Fruit fly (Drosophila melanogaster) whole organism, embryonic: ENCODE results near the gene Pif1B.

Source experiments
- BEAF-32 ChIP-seq: fragments of 200-800 bp; sonication (Bioruptor generic); optimal IDR thresholded peaks from 3 replicates; lab custom pipeline; 2017; ENCODE audit warnings: missing biosample characterization, missing genetic modification characterization, mild to moderate bottlenecking, moderate library complexity, missing genetic modification reagents
- Blimp-1 ChIP-seq: fragments of 200-800 bp; sonication (Bioruptor generic); optimal IDR thresholded peaks from 3 replicates; lab custom pipeline; 2018; ENCODE audit warnings: missing biosample characterization, missing genetic modification characterization, mild to moderate bottlenecking, moderate library complexity, missing genetic modification reagents
- CG10959 ChIP-seq: fragments of 200-800 bp; sonication (Bioruptor generic); IDR thresholded peaks from 2 replicates; pipeline ENCODE4 v1.3.6; 2022; ENCODE audit warnings: missing biosample characterization, missing genetic modification characterization
- CG11247 ChIP-seq: fragments of 200-800 bp; sonication (Bioruptor generic); IDR thresholded peaks from 2 replicates; pipeline ENCODE4 v1.3.6; 2022; ENCODE audit warnings: missing biosample characterization, missing genetic modification characterization
- CG11695 ChIP-seq: fragments of 200-800 bp; sonication (Bioruptor generic); IDR thresholded peaks from 3 replicates; pipeline ENCODE4 v1.3.6; 2022; ENCODE audit warnings: missing biosample characterization, missing genetic modification characterization
- CG15514 ChIP-seq: fragments of 200-800 bp; sonication (Bioruptor generic); optimal IDR thresholded peaks from 3 replicates; lab custom pipeline; 2017; ENCODE audit warnings: missing biosample characterization, missing genetic modification characterization, mild to moderate bottlenecking, moderate library complexity, missing genetic modification reagents
- CG18599 ChIP-seq: fragments of 200-800 bp; sonication (Bioruptor generic); optimal IDR thresholded peaks from 3 replicates; lab custom pipeline; 2017; ENCODE audit warnings: missing biosample characterization, missing genetic modification characterization, mild to moderate bottlenecking, moderate library complexity, missing genetic modification reagents
- CG42726 ChIP-seq: fragments of 200-800 bp; sonication (Bioruptor generic); IDR thresholded peaks from 2 replicates; pipeline ENCODE4 v1.3.6; 2022; ENCODE audit warnings: missing biosample characterization, missing genetic modification characterization; ENCODE audit not compliant: partially characterized antibody
- CG6683 ChIP-seq: fragments of 200-800 bp; sonication (Bioruptor generic); optimal IDR thresholded peaks from 2 replicates; lab custom pipeline; 2017; ENCODE audit warnings: missing biosample characterization, mild to moderate bottlenecking, missing genetic modification characterization, missing genetic modification reagents
- CG8765 ChIP-seq: fragments of 200-800 bp; sonication (Bioruptor generic); IDR thresholded peaks from 2 replicates; pipeline ENCODE4 v1.3.6; 2022; ENCODE audit warnings: missing biosample characterization, missing genetic modification characterization
- CG9727 ChIP-seq: fragments of 200-800 bp; sonication (Bioruptor generic); optimal IDR thresholded peaks from 3 replicates; lab custom pipeline; 2017; ENCODE audit warnings: missing biosample characterization, mild to moderate bottlenecking, missing genetic modification characterization
- Dek ChIP-seq: fragments of 200-800 bp; sonication (Bioruptor generic); optimal IDR thresholded peaks from 3 replicates; lab custom pipeline; 2019; ENCODE audit warnings: missing biosample characterization, mild to moderate bottlenecking, missing genetic modification characterization, moderate library complexity
- Dref ChIP-seq: fragments of 200-800 bp; sonication (Bioruptor generic); IDR thresholded peaks from 2 replicates; pipeline ENCODE4 v1.3.6; 2022; ENCODE audit warnings: missing biosample characterization, missing genetic modification characterization
- ERR ChIP-seq: fragments of 200-800 bp; sonication (Bioruptor generic); optimal IDR thresholded peaks from 2 replicates; lab custom pipeline; 2016; ENCODE audit warnings: missing biosample characterization, missing genetic modification characterization
- Jarid2 ChIP-seq: fragments of 200-800 bp; sonication (Bioruptor generic); optimal IDR thresholded peaks from 3 replicates; lab custom pipeline; 2017; ENCODE audit warnings: mild to moderate bottlenecking, missing biosample characterization, missing genetic modification reagents, missing genetic modification characterization
- Meics ChIP-seq: fragments of 200-800 bp; sonication (Bioruptor generic); optimal IDR thresholded peaks from 2 replicates; lab custom pipeline; 2017; ENCODE audit warnings: missing biosample characterization, mild to moderate bottlenecking, missing genetic modification characterization
- NK7.1 ChIP-seq: fragments of 200-800 bp; sonication (Bioruptor generic); optimal IDR thresholded peaks from 3 replicates; lab custom pipeline; 2016; ENCODE audit warnings: missing biosample characterization, missing genetic modification characterization
- Oaz ChIP-seq: fragments of 200-800 bp; sonication (Bioruptor generic); IDR thresholded peaks from 2 replicates; pipeline ENCODE4 v1.3.6; 2022; ENCODE audit warnings: missing biosample characterization, missing genetic modification characterization
- Sin3A ChIP-seq: fragments of >200 bp; optimal IDR thresholded peaks from 2 replicates; lab custom pipeline; 2018
- TFAM ChIP-seq: fragments of 200-800 bp; sonication (Bioruptor generic); optimal IDR thresholded peaks from 2 replicates; lab custom pipeline; 2017; ENCODE audit warnings: missing biosample characterization, missing genetic modification characterization, inconsistent platforms
- Usf ChIP-seq: fragments of 200-800 bp; sonication (Bioruptor generic); optimal IDR thresholded peaks from 2 replicates; lab custom pipeline; 2017; ENCODE audit warnings: missing genotype, missing biosample characterization, missing genetic modification characterization
- Xbp1 ChIP-seq: fragments of 200-800 bp; sonication (Bioruptor generic); optimal IDR thresholded peaks from 3 replicates; lab custom pipeline; 2016; ENCODE audit warnings: missing biosample characterization, mild to moderate bottlenecking, missing genetic modification characterization
- Xrp1 ChIP-seq: fragments of 200-800 bp; sonication (Bioruptor generic); IDR thresholded peaks from 2 replicates; pipeline ENCODE4 v1.3.6; 2022; ENCODE audit warnings: missing biosample characterization, missing genetic modification characterization
- ash1 ChIP-seq: fragments of 200-800 bp; sonication (Bioruptor generic); optimal IDR thresholded peaks from 2 replicates; lab custom pipeline; 2018; ENCODE audit warnings: missing biosample characterization, mild to moderate bottlenecking, missing genetic modification characterization
- bab2 ChIP-seq: fragments of 200-800 bp; sonication (Bioruptor generic); optimal IDR thresholded peaks from 2 replicates; lab custom pipeline; 2016; ENCODE audit warnings: missing biosample characterization, missing genetic modification characterization
- bigmax ChIP-seq: fragments of 200-800 bp; sonication (Bioruptor generic); optimal IDR thresholded peaks from 2 replicates; lab custom pipeline; 2018; ENCODE audit warnings: missing biosample characterization, mild to moderate bottlenecking, missing genetic modification characterization
- cwo ChIP-seq: fragments of 200-800 bp; sonication (Bioruptor generic); optimal IDR thresholded peaks from 3 replicates; lab custom pipeline; 2017; ENCODE audit warnings: missing biosample characterization, missing genetic modification characterization, mild to moderate bottlenecking, moderate library complexity, missing genetic modification reagents
- dati ChIP-seq: fragments of 200-800 bp; sonication (Bioruptor generic); IDR thresholded peaks from 2 replicates; pipeline ENCODE4 v1.3.6; 2022; ENCODE audit warnings: missing biosample characterization, missing genetic modification characterization
- esg ChIP-seq: fragments of 200-800 bp; sonication (Bioruptor generic); conservative IDR thresholded peaks from 2 replicates; pipeline ENCODE4 v1.3.6; 2022; ENCODE audit warnings: missing biosample characterization, missing genetic modification characterization
- eve ChIP-seq, 2 experiments: fragments of >200 bp; optimal IDR thresholded peaks; 2 replicates each; lab custom pipeline; 2017; ENCODE audit warnings: missing biosample characterization in 2 of 2, missing genetic modification characterization in 2 of 2
- fd3F ChIP-seq: fragments of 200-800 bp; sonication (Bioruptor generic); optimal IDR thresholded peaks from 2 replicates; lab custom pipeline; 2018; ENCODE audit warnings: missing biosample characterization, mild to moderate bottlenecking, missing genetic modification characterization, moderate library complexity
- grn ChIP-seq: fragments of 200-800 bp; sonication (Bioruptor generic); optimal IDR thresholded peaks from 3 replicates; lab custom pipeline; 2017; ENCODE audit warnings: missing biosample characterization, missing genetic modification characterization
- hkb ChIP-seq, 2 experiments: fragments of 200-800 bp in 1 of 2; fragments of >200 bp in 1 of 2; sonication (Bioruptor generic) in 1 of 2; IDR thresholded peaks in 1 of 2; optimal IDR thresholded peaks in 1 of 2; 2 replicates each; pipeline versions ENCODE4 v1.3.6 to Lab custom; 2017 to 2022; ENCODE audit warnings: missing biosample characterization in 1 of 2, missing genetic modification characterization in 1 of 2
- inv ChIP-seq: fragments of 200-800 bp; sonication (Bioruptor generic); IDR thresholded peaks from 2 replicates; pipeline ENCODE4 v1.3.6; 2022; ENCODE audit warnings: missing biosample characterization, missing genetic modification characterization; ENCODE audit not compliant: partially characterized antibody
- nau ChIP-seq: fragments of 200-800 bp; sonication (Bioruptor generic); optimal IDR thresholded peaks from 3 replicates; lab custom pipeline; 2017; ENCODE audit warnings: missing biosample characterization, mild to moderate bottlenecking, missing genetic modification characterization, missing genetic modification reagents
- prd ChIP-seq, 3 experiments: fragments of >200 bp in 2 of 3; fragments of 200-800 bp in 1 of 3; sonication (Bioruptor generic) in 1 of 3; optimal IDR thresholded peaks in 2 of 3; IDR thresholded peaks in 1 of 3; 2 replicates in 2 of 3; 3 replicates in 1 of 3; pipeline versions ENCODE4 v1.3.6 to Lab custom; 2017 to 2022; ENCODE audit warnings: missing biosample characterization in 1 of 3, missing genetic modification characterization in 1 of 3
- row ChIP-seq: fragments of 200-800 bp; sonication (Bioruptor generic); IDR thresholded peaks from 3 replicates; pipeline ENCODE4 v1.3.6; 2022; ENCODE audit warnings: missing biosample characterization, missing genetic modification characterization
- slbo ChIP-seq: fragments of 200-800 bp; sonication (Bioruptor generic); IDR thresholded peaks from 2 replicates; pipeline ENCODE4 v1.3.6; 2022; ENCODE audit warnings: missing biosample characterization, missing genetic modification characterization
- stwl ChIP-seq: fragments of 200-800 bp; sonication (Bioruptor generic); optimal IDR thresholded peaks from 3 replicates; lab custom pipeline; 2018; ENCODE audit warnings: missing biosample characterization, mild to moderate bottlenecking, missing genetic modification characterization, moderate library complexity
- sug ChIP-seq: fragments of 200-800 bp; optimal IDR thresholded peaks from 2 replicates; lab custom pipeline; 2019; ENCODE audit warnings: missing biosample characterization, mild to moderate bottlenecking, missing genetic modification characterization, moderate library complexity
- tgo ChIP-seq: fragments of 200-800 bp; sonication (Bioruptor generic); IDR thresholded peaks from 3 replicates; pipeline ENCODE4 v1.3.6; 2022; ENCODE audit warnings: missing biosample characterization, missing genetic modification characterization
- unpg ChIP-seq: fragments of 200-800 bp; sonication (Bioruptor generic); optimal IDR thresholded peaks from 3 replicates; lab custom pipeline; 2018; ENCODE audit warnings: missing biosample characterization, mild to moderate bottlenecking, missing genetic modification characterization, moderate library complexity
- zen2 ChIP-seq: fragments of 200-800 bp; sonication (Bioruptor generic); IDR thresholded peaks from 3 replicates; pipeline ENCODE4 v1.3.6; 2022; ENCODE audit warnings: missing biosample characterization, missing genetic modification characterization; ENCODE audit not compliant: partially characterized antibody

Pif1B gene

DNA sequence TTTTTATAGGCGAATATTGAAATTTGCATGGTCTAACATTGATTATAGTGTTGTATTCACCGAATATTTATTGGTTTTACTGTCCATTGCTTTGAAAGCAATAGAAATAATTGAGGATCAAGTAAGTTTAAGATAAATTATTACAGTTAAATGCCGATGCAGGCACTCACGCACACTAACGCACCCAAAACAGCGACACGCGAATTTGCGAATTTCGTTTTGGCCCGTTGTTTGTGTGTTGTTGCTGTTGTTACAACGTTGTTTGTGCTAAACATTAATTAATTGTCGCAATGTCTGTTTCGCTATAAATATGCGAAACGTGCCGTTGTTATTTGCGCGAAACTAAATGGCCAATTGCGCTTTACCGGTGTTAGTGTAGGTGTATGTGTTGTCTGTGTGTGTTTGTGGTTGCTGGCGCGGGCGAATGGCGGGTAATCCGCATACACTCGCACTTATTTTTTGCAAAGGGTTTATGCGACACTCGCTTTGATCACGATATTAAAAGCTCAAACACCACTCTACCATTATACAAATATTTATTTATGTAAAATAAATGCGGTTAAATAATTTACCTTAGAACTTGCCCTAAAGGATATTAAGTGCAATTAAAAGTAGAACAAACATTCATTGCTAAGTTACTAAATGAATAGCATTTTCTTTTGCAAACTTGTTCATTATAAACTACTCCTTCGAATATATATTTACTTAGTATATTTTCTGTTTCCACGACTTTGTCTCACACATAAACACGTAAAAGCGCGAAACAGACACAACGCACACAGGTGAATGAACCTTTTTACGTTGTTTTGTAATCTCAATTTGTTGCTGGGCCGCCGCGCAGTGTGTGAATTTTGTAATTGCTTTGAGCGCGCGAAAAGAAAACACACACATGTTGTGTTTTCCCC lies 52.9 kb downstream of the Pif1B start (continued):
- TF ChIP-seq cwo, result peak; percentile 14
- TF ChIP-seq Meics (GFP tag; lab: Kevin White, UChicago), result no peak

DNA sequence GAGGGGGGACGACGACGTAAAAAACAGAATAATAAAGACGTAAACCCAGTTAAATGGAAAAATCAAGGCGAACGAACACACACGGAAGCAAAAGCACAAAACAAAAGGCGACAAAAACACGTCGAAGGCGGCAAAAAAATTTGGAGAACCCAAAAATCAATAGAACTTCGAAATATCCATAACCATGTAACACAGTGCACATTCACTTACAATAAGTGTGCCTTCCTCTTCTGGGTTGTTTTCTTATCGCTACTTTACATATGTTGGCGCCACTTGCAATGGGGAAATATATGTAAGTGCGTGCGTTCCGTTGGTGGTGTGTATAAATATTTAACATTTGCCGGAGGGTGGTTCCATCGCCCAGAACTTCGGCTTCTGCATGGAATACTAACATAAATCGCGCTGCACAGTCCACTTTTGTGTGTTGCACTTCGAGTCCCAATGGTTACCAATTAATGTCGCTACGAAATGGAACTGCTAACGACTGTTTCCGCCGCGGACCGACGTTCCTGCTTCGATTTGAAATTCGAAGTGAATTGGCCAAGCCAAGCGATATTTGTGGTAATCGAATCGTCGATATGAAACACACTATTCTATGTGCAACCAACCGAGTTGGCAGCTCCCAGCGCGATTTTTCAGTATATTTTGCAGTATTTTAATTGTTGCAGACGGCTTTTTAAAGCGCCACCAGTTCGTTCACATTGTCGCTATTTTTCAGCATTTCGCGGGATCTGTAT lies 53.7 kb downstream of the Pif1B start, which contains the start of the genes CG9801 and Nasp:
CG9801 (minus strand) TSS at position 542 of the 737 bp plus-strand sequence.
Nasp (plus strand) TSS at position 665 of the 737 bp plus-strand sequence.
- TF ChIP-seq fd3F (GFP tag; lab: Kevin White, UChicago) (peak; percentile 24), ERR (GFP tag; lab: Kevin White, UChicago) (peak; percentile 7), Jarid2 (GFP tag; lab: Kevin White, UChicago) (peak; percentile 81), sug (no peak), row (GFP tag; lab: Robert Waterston, UW) (peak; percentile 51), zen2 (0 out of 3 replicates have a peak, but pooled peaks have one; percentile 6), bigmax (GFP tag; lab: Kevin White, UChicago) (no peak), Dek (tag; lab: Kevin White, UChicago) (peak; percentile 8), nau (GFP tag; lab: Kevin White, UChicago) (peak; percentile 4), Oaz (GFP tag; lab: Robert Waterston, UW) (no peak), CG18599 (GFP tag; lab: Kevin White, UChicago) (peak; percentile 13), eve (GFP tag; optimal IDR thresholded peaks at IDR 0.05; lab: Kevin White, UChicago) (peak in 1 of 2 experiments; percentile 26), stwl (tag; lab: Kevin White, UChicago) (peak; percentile 99), CG42726 (GFP tag; lab: Robert Waterston, UW) (peak; percentile 54; the same call in 1 of the 2 replicates), hkb (optimal IDR thresholded peaks at IDR 0.05; lab: Kevin White, UChicago) (no peak), hkb (GFP tag; IDR thresholded peaks at IDR 0.05; lab: Robert Waterston, UW) (peak; percentile 24; the same call in 1 of the 2 replicates), CG11247 (peak; percentile 45; the same call in 1 of the 2 replicates), bab2 (no peak), prd (optimal IDR thresholded peaks at IDR 0.05; lab: Kevin White, UChicago) (no peak), prd (GFP tag; IDR thresholded peaks at IDR 0.05; lab: Robert Waterston, UW) (peak; percentile 22; the same call in 1 of the 3 replicates), ash1 (GFP tag; lab: Kevin White, UChicago) (no peak), CG9727 (peak; percentile 1), CG11695 (GFP tag; lab: Robert Waterston, UW) (no peak), Xrp1 (GFP tag; lab: Robert Waterston, UW) (peak; percentile 24; the same call in 1 of the 2 replicates), inv (GFP tag; lab: Robert Waterston, UW) (peak; percentile 64), unpg (no peak), grn (no peak), CG10959 (GFP tag; lab: Robert Waterston, UW) (no peak), slbo (GFP tag; lab: Robert Waterston, UW) (peak; percentile 31; the same call in 1 of the 2 replicates), Sin3A (lab: Kevin White, UChicago) (peak; percentile 84), tgo (GFP tag; lab: Robert Waterston, UW) (no peak), CG15514 (GFP tag; lab: Kevin White, UChicago) (peak; percentile 81), CG6683 (GFP tag; lab: Kevin White, UChicago) (no peak), BEAF-32 (peak; percentile 81), Xbp1 (GFP tag; lab: Kevin White, UChicago) (peak; percentile 27), Usf (GFP tag; lab: Kevin White, UChicago) (no peak), dati (GFP tag; lab: Robert Waterston, UW) (no peak), NK7.1 (GFP tag; lab: Kevin White, UChicago) (peak; percentile 15), Dref (GFP tag; lab: Robert Waterston, UW) (peak; percentile 90), TFAM (GFP tag; lab: Kevin White, UChicago) (no peak), Blimp-1 (peak; percentile 16), CG8765 (no peak), esg (GFP tag; lab: Robert Waterston, UW) (no peak)
